Worm (Caenorhabditis elegans): ENCODE measurements around the gene C47E8.9.
A peak's percentile ranks its signal among the peaks of the same experiment; 100 is the strongest.

The C47E8.9 gene

ce11 chrV:14687106-14687964 is 24.2 kb downstream of the C47E8.9 start (continued):
- no peak for TF ChIP-seq sdz-12 (GFP tag; optimal IDR thresholded peaks at IDR 0.05)
- TF ChIP-seq rbr-2 (tag; optimal IDR thresholded peaks at IDR 0.05) = no peak
- TF ChIP-seq nhr-48 (tag; optimal IDR thresholded peaks at IDR 0.05) = no peak
- no peak for TF ChIP-seq nhr-102 (tag; optimal IDR thresholded peaks at IDR 0.05)
- TF ChIP-seq Y105C5A.15 (GFP tag; IDR thresholded peaks at IDR 0.05) = no peak
- no peak for TF ChIP-seq F10B5.3 (tag; optimal IDR thresholded peaks at IDR 0.05)
- no peak for TF ChIP-seq nhr-76 (tag; optimal IDR thresholded peaks at IDR 0.05)
- TF ChIP-seq lin-29 (GFP tag; IDR thresholded peaks at IDR 0.05) = no peak; the same call in 1 of the 2 replicates
- TF ChIP-seq F26F4.8 (GFP tag; conservative IDR thresholded peaks at IDR 0.05) = no peak
- TF ChIP-seq unc-130 (GFP tag; optimal IDR thresholded peaks at IDR 0.05) = no peak
- no peak for TF ChIP-seq egl-43 (GFP tag; IDR thresholded peaks at IDR 0.05)
- 0 out of 2 replicates have a peak, but pooled peaks have one; percentile 4 for TF ChIP-seq nhr-42 (GFP tag; IDR thresholded peaks at IDR 0.05)
- TF ChIP-seq ztf-11 (tag; optimal IDR thresholded peaks at IDR 0.05) = no peak
- TF ChIP-seq lin-38 (GFP tag; IDR thresholded peaks at IDR 0.05) = 0 out of 2 replicates have a peak, but pooled peaks have one; percentile 4
- TF ChIP-seq nhr-77 (tag; optimal IDR thresholded peaks at IDR 0.05) = no peak
- no peak; the same call in 1 of the 2 replicates for TF ChIP-seq Y48G9A.11 (GFP tag; IDR thresholded peaks at IDR 0.05)
- TF ChIP-seq mdl-1 (tag; optimal IDR thresholded peaks at IDR 0.05) = no peak
- TF ChIP-seq R02D3.7 (tag; optimal IDR thresholded peaks at IDR 0.05) = no peak
- TF ChIP-seq spr-1 (tag; optimal IDR thresholded peaks at IDR 0.05) = no peak
- no peak for TF ChIP-seq ZK546.5 (tag; optimal IDR thresholded peaks at IDR 0.05)
- TF ChIP-seq unc-39 (tag; optimal IDR thresholded peaks at IDR 0.05) = no peak
- TF ChIP-seq T26A8.4 (GFP tag; IDR thresholded peaks at IDR 0.05) = no peak
- TF ChIP-seq dmd-9 (GFP tag; IDR thresholded peaks at IDR 0.05) = no peak
- TF ChIP-seq daf-19 (GFP tag; conservative IDR thresholded peaks at IDR 0.05) = peak; percentile 25; the same call in 1 of the 2 replicates
- no peak for TF ChIP-seq lin-1 (GFP tag; IDR thresholded peaks at IDR 0.05)
- peak; percentile 19 for TF ChIP-seq nhr-25 (tag; optimal IDR thresholded peaks at IDR 0.05; ENCODE audit: borderline replicate concordance, insufficient read depth)
- no peak for TF ChIP-seq daf-12 (tag; optimal IDR thresholded peaks at IDR 0.05)
- no peak for TF ChIP-seq T20F7.1 (GFP tag; optimal IDR thresholded peaks at IDR 0.05)
- no peak for TF ChIP-seq nhr-111 (GFP tag; optimal IDR thresholded peaks at IDR 0.05)
- TF ChIP-seq duxl-1 (tag; optimal IDR thresholded peaks at IDR 0.05; ENCODE audit: poor library complexity) = no peak
- TF ChIP-seq zip-11 (GFP tag; IDR thresholded peaks at IDR 0.05) = no peak
- no peak for TF ChIP-seq daf-8 (GFP tag; IDR thresholded peaks at IDR 0.05)
- no peak for TF ChIP-seq zip-2 (tag; optimal IDR thresholded peaks at IDR 0.05)
- no peak for TF ChIP-seq nhr-10 (tag; optimal IDR thresholded peaks at IDR 0.05)
- TF ChIP-seq fkh-10 (GFP tag; optimal IDR thresholded peaks at IDR 0.05) = no peak
- no peak for TF ChIP-seq dmd-8 (GFP tag; IDR thresholded peaks at IDR 0.05)
- no peak for TF ChIP-seq fos-1 (tag; optimal IDR thresholded peaks at IDR 0.05)
- no peak for TF ChIP-seq nhr-41 (GFP tag; IDR thresholded peaks at IDR 0.05)
- TF ChIP-seq tag-97 (GFP tag; IDR thresholded peaks at IDR 0.05) = no peak
- no peak for TF ChIP-seq F49E8.2 (tag; optimal IDR thresholded peaks at IDR 0.05; ENCODE audit: borderline replicate concordance)
- TF ChIP-seq nhr-11 (tag; optimal IDR thresholded peaks at IDR 0.05) = no peak
- no peak for TF ChIP-seq snpc-4 (tag; optimal IDR thresholded peaks at IDR 0.05)
- TF ChIP-seq mxl-3 (GFP tag; optimal IDR thresholded peaks at IDR 0.05) = no peak
- TF ChIP-seq jun-1 (tag; optimal IDR thresholded peaks at IDR 0.05) = no peak
- no peak for TF ChIP-seq ceh-20 (GFP tag; IDR thresholded peaks at IDR 0.05)
- TF ChIP-seq ama-1 (optimal IDR thresholded peaks at IDR 0.05) = peak; percentile 71
- TF ChIP-seq spr-3 (GFP tag; optimal IDR thresholded peaks at IDR 0.05) = no peak
- TF ChIP-seq nhr-237 (tag; optimal IDR thresholded peaks at IDR 0.05) = no peak
- no peak for TF ChIP-seq F44E2.7 (GFP tag; IDR thresholded peaks at IDR 0.05)
- no peak for TF ChIP-seq hlh-30 (tag; optimal IDR thresholded peaks at IDR 0.05; ENCODE audit: insufficient read depth)
- TF ChIP-seq ceh-82 (tag; optimal IDR thresholded peaks at IDR 0.05) = no peak

Measured in whole organism, L4 larva.